Fruit fly (Drosophila melanogaster): Measurements from ENCODE around the gene CG6763.

Gene CG6763

DNA sequence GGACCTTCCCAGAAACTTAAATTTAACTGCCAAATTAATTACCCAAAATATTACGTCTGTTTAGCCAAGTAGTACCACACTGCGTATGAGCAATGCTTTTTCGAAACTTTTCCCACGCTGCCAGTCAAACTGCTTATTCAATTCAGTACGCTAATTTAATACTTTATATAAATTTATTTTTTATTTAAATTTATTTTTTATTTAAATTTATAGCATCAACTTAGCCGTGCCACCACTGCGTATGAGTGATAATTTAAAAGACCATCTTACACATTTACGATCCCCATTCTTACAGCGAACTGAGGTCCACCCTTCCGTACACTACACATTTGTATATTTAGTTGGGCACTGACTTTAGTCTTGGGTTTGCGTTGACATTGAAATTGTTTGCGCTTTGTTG, 51.8 kb downstream of the CG6763 start (continued):
- TF ChIP-seq gt (GFP tag; IDR thresholded peaks at IDR 0.05) (no peak), sisA (GFP tag; IDR thresholded peaks at IDR 0.05) (peak; percentile 39), exex (tag; optimal IDR thresholded peaks at IDR 0.05) (peak; percentile 62), CG3726 (GFP tag; IDR thresholded peaks at IDR 0.05) (0 out of 3 replicates have a peak, but pooled peaks have one; percentile 57), CG12391 (tag; optimal IDR thresholded peaks at IDR 0.05) (peak; percentile 78), Jarid2 (GFP tag; optimal IDR thresholded peaks at IDR 0.05) (peak; percentile 68), Bgb (GFP tag; IDR thresholded peaks at IDR 0.05; ENCODE audit: partially characterized antibody) (no peak), Aef1 (GFP tag; IDR thresholded peaks at IDR 0.05) (peak; percentile 51; the same call in 2 of the 3 replicates), E2f1 (GFP tag; IDR thresholded peaks at IDR 0.05) (peak; percentile 48; the same call in 1 of the 2 replicates), Lim3 (GFP tag; IDR thresholded peaks at IDR 0.05) (no peak), onecut (GFP tag; IDR thresholded peaks at IDR 0.05) (peak; percentile 5; the same call in 1 of the 2 replicates), eve (GFP tag; optimal IDR thresholded peaks at IDR 0.05) (no peak), pros (GFP tag; optimal IDR thresholded peaks at IDR 0.05) (no peak), az2 (GFP tag; optimal IDR thresholded peaks at IDR 0.05) (peak; percentile 54), CG11504 (tag; optimal IDR thresholded peaks at IDR 0.05) (peak; percentile 85), otp (GFP tag; IDR thresholded peaks at IDR 0.05) (0 out of 3 replicates have a peak, but pooled peaks have one; percentile 28), Six4 (GFP tag; optimal IDR thresholded peaks at IDR 0.05) (peak; percentile 33), wor (GFP tag; IDR thresholded peaks at IDR 0.05) (no peak), E2f2 (GFP tag; IDR thresholded peaks at IDR 0.05) (peak; percentile 45; the same call in 1 of the 2 replicates), vnd (GFP tag; IDR thresholded peaks at IDR 0.05; ENCODE audit: partially characterized antibody) (no peak), CG2889 (GFP tag; IDR thresholded peaks at IDR 0.05) (no peak), grau (tag; optimal IDR thresholded peaks at IDR 0.05) (peak; percentile 90), ara (GFP tag; IDR thresholded peaks at IDR 0.05) (no peak), Hr3 (GFP tag; optimal IDR thresholded peaks at IDR 0.05) (peak; percentile 62), rib (GFP tag; IDR thresholded peaks at IDR 0.05) (peak; percentile 57; the same call in 1 of the 2 replicates), Sin3A (optimal IDR thresholded peaks at IDR 0.05) (no peak), CG11085 (GFP tag; IDR thresholded peaks at IDR 0.05) (0 out of 2 replicates have a peak, but pooled peaks have one; percentile 16), Drgx (GFP tag; IDR thresholded peaks at IDR 0.05) (peak; percentile 51), ftz-f1 (GFP tag; optimal IDR thresholded peaks at IDR 0.05) (no peak), sens (GFP tag) (no peak), Hsf (GFP tag; optimal IDR thresholded peaks at IDR 0.05) (no peak), dimm (GFP tag; IDR thresholded peaks at IDR 0.05) (no peak), insv (GFP tag; optimal IDR thresholded peaks at IDR 0.05) (peak in 1 of 2 experiments; percentile 46), CG12659 (GFP tag; optimal IDR thresholded peaks at IDR 0.05) (peak; percentile 86), eyg (GFP tag; optimal IDR thresholded peaks at IDR 0.05) (no peak), dmrt99B (tag; optimal IDR thresholded peaks at IDR 0.05) (peak; percentile 72), CG17612 (GFP tag; IDR thresholded peaks at IDR 0.05) (no peak), sr (GFP tag; IDR thresholded peaks at IDR 0.05) (no peak), wdn (GFP tag; IDR thresholded peaks at IDR 0.05) (peak; percentile 68), amos (GFP tag; IDR thresholded peaks at IDR 0.05; ENCODE audit: partially characterized antibody) (no peak), NfI (GFP tag; optimal IDR thresholded peaks at IDR 0.05) (peak; percentile 85), bigmax (GFP tag; optimal IDR thresholded peaks at IDR 0.05) (no peak), seq (GFP tag; IDR thresholded peaks at IDR 0.05) (peak; percentile 76), Ets65A (GFP tag) (peak; percentile 75), dati (GFP tag; IDR thresholded peaks at IDR 0.05) (no peak), CG8388 (GFP tag; optimal IDR thresholded peaks at IDR 0.05) (peak; percentile 21), Deaf1 (tag; optimal IDR thresholded peaks at IDR 0.05) (peak; percentile 66), shn (GFP tag; optimal IDR thresholded peaks at IDR 0.05) (no peak), Oli (tag; optimal IDR thresholded peaks at IDR 0.05) (peak; percentile 80), fd102C (GFP tag; optimal IDR thresholded peaks at IDR 0.05) (no peak), CG16863 (GFP tag; optimal IDR thresholded peaks at IDR 0.05) (no peak), CG12071 (GFP tag; optimal IDR thresholded peaks at IDR 0.05) (peak; percentile 54)

Measured in whole organism, embryonic.